Worm (Caenorhabditis elegans): ENCODE measurements around the gene hpl-1.

Gene hpl-1

DNA sequence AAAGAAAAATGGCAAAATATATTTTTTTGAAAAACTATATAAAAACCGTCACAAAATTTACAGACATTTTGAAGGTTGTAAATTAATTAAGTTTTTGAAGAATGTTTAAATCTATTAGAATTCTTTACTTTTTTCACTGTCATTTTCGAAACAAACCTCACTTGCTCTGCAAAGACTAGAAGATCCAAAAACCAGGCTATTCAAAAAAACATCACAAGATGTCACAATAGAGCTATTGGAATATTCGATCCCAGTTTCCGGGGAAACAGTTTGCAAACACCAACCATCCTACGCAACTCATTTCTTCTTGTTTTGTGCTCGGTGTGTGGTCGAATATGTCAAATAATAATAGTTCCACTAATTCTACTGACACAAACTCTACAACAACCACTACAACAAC, 28.4 kb upstream of the hpl-1 start, which contains the start of gene R12H7.4:
R12H7.4 (plus strand) TSS at position 301 of the 400 bp plus-strand sequence.
- TF ChIP-seq sdc-2 (tag; optimal IDR thresholded peaks at IDR 0.05): no peak
- no peak for TF ChIP-seq pha-2 (tag; optimal IDR thresholded peaks at IDR 0.05)
- TF ChIP-seq ceh-45 (GFP tag; IDR thresholded peaks at IDR 0.05): no peak
- no peak for TF ChIP-seq dve-1 (tag; optimal IDR thresholded peaks at IDR 0.05)
- TF ChIP-seq odd-2 (tag; optimal IDR thresholded peaks at IDR 0.05): no peak
- no peak for TF ChIP-seq pat-9 (tag; optimal IDR thresholded peaks at IDR 0.05)
- no peak for TF ChIP-seq fkh-6 (tag; optimal IDR thresholded peaks at IDR 0.05)
- TF ChIP-seq pqm-1 (tag; optimal IDR thresholded peaks at IDR 0.05): no peak
- no peak for TF ChIP-seq ama-1 (optimal IDR thresholded peaks at IDR 0.05)

DNA sequence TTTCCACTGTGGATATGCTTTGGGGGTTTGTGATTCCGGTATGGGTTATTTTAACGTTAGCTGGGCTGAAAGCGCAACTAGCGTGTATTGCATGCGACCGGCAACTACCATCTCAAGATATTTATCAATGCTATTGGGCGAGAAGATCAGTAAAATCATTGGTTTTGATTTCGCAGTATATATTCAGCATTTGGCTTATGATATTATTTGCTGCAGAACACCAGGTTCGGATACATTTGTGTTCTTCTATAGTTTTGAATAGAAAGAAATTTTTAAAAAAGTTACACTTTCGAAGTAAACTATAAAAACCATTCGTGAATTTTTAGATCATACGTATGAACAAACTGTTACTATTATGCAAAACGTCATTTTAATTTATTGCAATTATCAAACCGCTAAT, 27.2 kb upstream of the hpl-1 start:
- TF ChIP-seq madf-2 (tag; optimal IDR thresholded peaks at IDR 0.05) (no peak), hlh-13 (GFP tag; optimal IDR thresholded peaks at IDR 0.05) (no peak), lim-6 (tag; optimal IDR thresholded peaks at IDR 0.05) (no peak), ttx-3 (tag; optimal IDR thresholded peaks at IDR 0.05) (no peak), ztf-16 (tag; optimal IDR thresholded peaks at IDR 0.05) (no peak), nfya-1 (tag; optimal IDR thresholded peaks at IDR 0.05) (no peak), nhr-232 (tag; optimal IDR thresholded peaks at IDR 0.05) (no peak), ceh-19 (GFP tag; optimal IDR thresholded peaks at IDR 0.05) (no peak), ceh-14 (tag; optimal IDR thresholded peaks at IDR 0.05) (no peak), pros-1 (tag; optimal IDR thresholded peaks at IDR 0.05) (no peak), ahr-1 (tag; optimal IDR thresholded peaks at IDR 0.05) (no peak), tbx-7 (tag; optimal IDR thresholded peaks at IDR 0.05) (no peak), ceh-22 (tag; optimal IDR thresholded peaks at IDR 0.05) (no peak), hlh-30 (tag; optimal IDR thresholded peaks at IDR 0.05; ENCODE audit: insufficient read depth) (no peak), gmeb-2 (tag; optimal IDR thresholded peaks at IDR 0.05) (no peak), che-1 (tag; optimal IDR thresholded peaks at IDR 0.05) (no peak)

DNA sequence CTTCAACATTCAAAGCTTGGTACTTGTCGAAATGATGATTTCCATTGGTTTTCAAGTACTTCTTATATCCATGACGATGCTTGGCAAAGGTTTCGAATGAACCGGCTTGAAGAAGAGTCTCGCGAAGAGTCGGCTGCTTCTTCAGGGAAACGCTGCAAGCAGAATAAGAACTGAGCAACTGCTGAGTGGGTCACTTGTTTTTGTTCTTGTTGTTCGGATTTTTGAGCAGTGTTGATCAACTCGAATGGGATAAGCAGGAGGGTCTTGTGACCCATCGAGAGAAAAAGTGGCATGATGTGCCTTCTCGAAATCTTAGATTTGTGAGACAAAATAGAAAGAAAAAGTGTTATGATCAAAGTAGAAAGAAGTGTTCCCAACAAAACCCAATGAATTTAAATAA, 24.6 kb upstream of the hpl-1 start:
- TF ChIP-seq mec-3 (tag; optimal IDR thresholded peaks at IDR 0.05; ENCODE audit: borderline replicate concordance) (no peak), tbx-7 (tag; optimal IDR thresholded peaks at IDR 0.05) (no peak), ceh-30 (tag; optimal IDR thresholded peaks at IDR 0.05) (no peak), ceh-31 (tag; optimal IDR thresholded peaks at IDR 0.05) (no peak), ztf-16 (tag; optimal IDR thresholded peaks at IDR 0.05) (no peak), sox-4 (tag; optimal IDR thresholded peaks at IDR 0.05) (no peak)

DNA sequence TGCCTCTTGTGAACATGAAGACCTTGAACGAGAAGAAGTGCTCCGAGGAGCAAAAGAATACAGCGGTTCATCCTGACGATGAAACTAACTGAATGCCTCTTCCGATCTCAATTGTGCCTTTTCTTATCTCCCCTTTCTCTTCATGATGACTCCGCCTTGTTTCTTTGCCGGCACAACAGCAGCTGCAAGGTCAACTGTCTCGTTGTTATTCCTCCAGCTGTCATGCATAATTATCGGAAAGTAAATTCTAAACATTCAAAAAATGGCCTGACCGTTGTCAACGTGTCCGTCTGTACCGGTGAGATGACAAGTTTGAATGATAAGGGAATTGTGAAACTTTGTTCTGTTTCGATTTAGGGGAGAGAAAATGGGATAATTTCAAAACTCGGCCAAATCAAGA, 23.8 kb upstream of the hpl-1 start, which contains the start of gene asp-4:
asp-4 (minus strand) TSS at position 106 of the 400 bp plus-strand sequence.
- TF ChIP-seq Y22D7AL.16 (tag; optimal IDR thresholded peaks at IDR 0.05): no peak
- no peak for TF ChIP-seq ceh-6 (GFP tag; optimal IDR thresholded peaks at IDR 0.05)
- no peak for TF ChIP-seq rnt-1 (tag; optimal IDR thresholded peaks at IDR 0.05)
- no peak for TF ChIP-seq pha-2 (tag; optimal IDR thresholded peaks at IDR 0.05)
- TF ChIP-seq hlh-30 (tag; optimal IDR thresholded peaks at IDR 0.05; ENCODE audit: insufficient read depth): no peak
- no peak for TF ChIP-seq nhr-11 (tag; optimal IDR thresholded peaks at IDR 0.05)
- no peak for TF ChIP-seq ceh-24 (tag; optimal IDR thresholded peaks at IDR 0.05)
- no peak for TF ChIP-seq unc-55 (GFP tag; optimal IDR thresholded peaks at IDR 0.05)
- TF ChIP-seq tbx-7 (tag; optimal IDR thresholded peaks at IDR 0.05): no peak
- TF ChIP-seq mec-3 (tag; optimal IDR thresholded peaks at IDR 0.05; ENCODE audit: borderline replicate concordance): no peak
- no peak for TF ChIP-seq ceh-2 (tag; optimal IDR thresholded peaks at IDR 0.05)
- no peak for TF ChIP-seq unc-42 (tag; optimal IDR thresholded peaks at IDR 0.05)
- no peak for TF ChIP-seq ceh-48 (tag; optimal IDR thresholded peaks at IDR 0.05)
- TF ChIP-seq ref-2 (tag; optimal IDR thresholded peaks at IDR 0.05): no peak
- no peak for TF ChIP-seq lim-6 (tag; optimal IDR thresholded peaks at IDR 0.05)
- no peak for TF ChIP-seq sox-2 (GFP tag; IDR thresholded peaks at IDR 0.05)
- no peak for TF ChIP-seq ahr-1 (tag; optimal IDR thresholded peaks at IDR 0.05)
- no peak for TF ChIP-seq ceh-18 (tag; optimal IDR thresholded peaks at IDR 0.05)
- no peak for TF ChIP-seq pqm-1 (tag; optimal IDR thresholded peaks at IDR 0.05)
- TF ChIP-seq ets-4 (tag; optimal IDR thresholded peaks at IDR 0.05): no peak

Measured in whole organism, late embryonic.